Fruit fly (Drosophila melanogaster): ENCODE results near the gene Sgs3.

Gene Sgs3

DNA sequence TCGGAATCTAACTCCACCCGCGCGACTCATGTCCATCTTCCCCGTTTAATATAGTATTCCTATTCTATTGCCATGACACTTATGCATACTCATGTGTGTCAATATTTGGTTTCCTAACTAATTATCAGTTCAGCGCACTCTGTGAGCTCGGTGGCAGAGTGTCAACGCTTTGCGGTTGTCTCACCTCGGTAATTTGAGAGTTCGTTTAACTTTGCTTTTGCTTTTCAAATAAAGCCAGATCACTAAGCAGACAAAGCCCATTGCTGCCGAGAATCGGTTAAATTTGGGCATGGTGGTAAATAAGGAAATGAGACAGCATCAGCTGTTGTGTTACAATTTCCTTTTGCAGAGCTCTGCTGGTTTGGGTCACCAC lies 28.3 kb downstream of the Sgs3 start (continued):
- TF ChIP-seq CG6689 (GFP tag; IDR thresholded peaks at IDR 0.05): no peak
- no peak for TF ChIP-seq chif (GFP tag; optimal IDR thresholded peaks at IDR 0.05)
- TF ChIP-seq mld (GFP tag; IDR thresholded peaks at IDR 0.05; ENCODE audit: partially characterized antibody): no peak
- TF ChIP-seq CG3281 (GFP tag; optimal IDR thresholded peaks at IDR 0.05): peak; percentile 36
- TF ChIP-seq fu2 (GFP tag; optimal IDR thresholded peaks at IDR 0.05): no peak
- TF ChIP-seq CG2199 (GFP tag; IDR thresholded peaks at IDR 0.05): 0 out of 3 replicates have a peak, but pooled peaks have one; percentile 39
- peak; percentile 44 for TF ChIP-seq CG11723 (GFP tag; optimal IDR thresholded peaks at IDR 0.05)
- TF ChIP-seq CG8478 (optimal IDR thresholded peaks at IDR 0.05): no peak
- no peak for TF ChIP-seq cg (GFP tag; optimal IDR thresholded peaks at IDR 0.05)
- peak; percentile 9; the same call in 1 of the 3 replicates for TF ChIP-seq CG6175 (GFP tag; IDR thresholded peaks at IDR 0.05)
- no peak for TF ChIP-seq jing (GFP tag; optimal IDR thresholded peaks at IDR 0.05)
- TF ChIP-seq CG17359 (tag; optimal IDR thresholded peaks at IDR 0.05): peak; percentile 24
- peak; percentile 52; the same call in 2 of the 3 replicates for TF ChIP-seq ci (GFP tag; IDR thresholded peaks at IDR 0.05)
- TF ChIP-seq Dfd (GFP tag; optimal IDR thresholded peaks at IDR 0.05): no peak
- no peak for TF ChIP-seq CG34224 (GFP tag; IDR thresholded peaks at IDR 0.05; ENCODE audit: partially characterized antibody)
- no peak for TF ChIP-seq az2 (GFP tag; optimal IDR thresholded peaks at IDR 0.05)
- no peak for TF ChIP-seq D (optimal IDR thresholded peaks at IDR 0.05)
- TF ChIP-seq D (GFP tag; optimal IDR thresholded peaks at IDR 0.05): peak; percentile 29
- peak; percentile 37 for TF ChIP-seq CG1529 (GFP tag; optimal IDR thresholded peaks at IDR 0.05)
- peak; percentile 13 for TF ChIP-seq CG15011 (GFP tag; optimal IDR thresholded peaks at IDR 0.05)
- no peak for TF ChIP-seq sc (optimal IDR thresholded peaks at IDR 0.05)
- no peak for TF ChIP-seq sc (GFP tag; optimal IDR thresholded peaks at IDR 0.05)
- no peak for TF ChIP-seq CG9609 (GFP tag; optimal IDR thresholded peaks at IDR 0.05)
- no peak for TF ChIP-seq Tbp (GFP tag; optimal IDR thresholded peaks at IDR 0.05)
- no peak for TF ChIP-seq Nf-YB (GFP tag; optimal IDR thresholded peaks at IDR 0.05)
- TF ChIP-seq Dref (GFP tag; IDR thresholded peaks at IDR 0.05): no peak
- no peak for TF ChIP-seq CG11695 (GFP tag; IDR thresholded peaks at IDR 0.05)
- TF ChIP-seq Ada2b (GFP tag; IDR thresholded peaks at IDR 0.05): no peak; the same call in 1 of the 2 replicates
- TF ChIP-seq D19B (GFP tag; optimal IDR thresholded peaks at IDR 0.05): no peak
- no peak for TF ChIP-seq CG5180 (GFP tag; optimal IDR thresholded peaks at IDR 0.05)
- TF ChIP-seq vvl (GFP tag; IDR thresholded peaks at IDR 0.05): no peak
- TF ChIP-seq crol (GFP tag; IDR thresholded peaks at IDR 0.05): no peak
- no peak for TF ChIP-seq C15 (GFP tag; IDR thresholded peaks at IDR 0.05)
- peak; percentile 21 for TF ChIP-seq CG7745 (tag; optimal IDR thresholded peaks at IDR 0.05)
- peak; percentile 42 for TF ChIP-seq CG18599 (GFP tag; optimal IDR thresholded peaks at IDR 0.05)
- TF ChIP-seq CG33213 (GFP tag; optimal IDR thresholded peaks at IDR 0.05): no peak
- TF ChIP-seq CG1647 (GFP tag; optimal IDR thresholded peaks at IDR 0.05): no peak
- peak; percentile 80 for TF ChIP-seq CG7987 (GFP tag; optimal IDR thresholded peaks at IDR 0.05)
- no peak for TF ChIP-seq ttk (GFP tag; IDR thresholded peaks at IDR 0.05)
- TF ChIP-seq Ravus (GFP tag; IDR thresholded peaks at IDR 0.05): no peak
- no peak for TF ChIP-seq MESR4 (GFP tag; optimal IDR thresholded peaks at IDR 0.05)
- peak; percentile 3 for TF ChIP-seq Hey (tag; optimal IDR thresholded peaks at IDR 0.05)
- TF ChIP-seq CG42726 (GFP tag; IDR thresholded peaks at IDR 0.05; ENCODE audit: partially characterized antibody): no peak
- TF ChIP-seq Fer3 (tag; optimal IDR thresholded peaks at IDR 0.05): peak; percentile 23
- no peak for TF ChIP-seq Bdp1 (GFP tag; optimal IDR thresholded peaks at IDR 0.05)
- TF ChIP-seq Fer1 (GFP tag; optimal IDR thresholded peaks at IDR 0.05): peak; percentile 54
- TF ChIP-seq Atf6 (GFP tag; IDR thresholded peaks at IDR 0.05): no peak
- TF ChIP-seq sqz (GFP tag; optimal IDR thresholded peaks at IDR 0.05): no peak
- no peak for TF ChIP-seq Dip2 (GFP tag; IDR thresholded peaks at IDR 0.05)
- TF ChIP-seq CG18011 (GFP tag; optimal IDR thresholded peaks at IDR 0.05): no peak
- TF ChIP-seq HLH4C (GFP tag; IDR thresholded peaks at IDR 0.05; ENCODE audit: partially characterized antibody): no peak
- no peak for TF ChIP-seq ab (GFP tag; optimal IDR thresholded peaks at IDR 0.05)
- TF ChIP-seq Usf (GFP tag; optimal IDR thresholded peaks at IDR 0.05): no peak

All from whole organism, embryonic.